Fruit fly (Drosophila melanogaster): ENCODE results near the gene CG13032.

DNA sequence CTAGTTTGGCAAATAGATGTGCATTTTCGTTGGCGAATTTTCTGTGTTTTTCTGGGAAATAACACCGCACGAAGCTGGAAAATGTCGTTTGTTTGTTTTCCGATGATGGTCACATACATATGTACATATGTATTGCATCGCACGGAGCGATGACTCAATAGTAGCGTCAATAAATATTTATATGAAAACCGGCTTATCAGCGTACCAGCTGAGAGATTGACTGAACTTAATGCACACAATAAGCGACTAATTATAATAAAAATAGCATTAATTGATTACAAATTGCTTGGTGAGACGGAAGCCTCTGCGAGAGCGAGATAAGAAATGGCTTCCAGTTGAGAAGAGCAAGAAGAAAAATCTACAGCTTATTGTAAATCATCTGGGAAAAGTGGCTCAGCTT lies 29.3 kb upstream of the CG13032 start:
- TF ChIP-seq CG11617 (GFP tag; optimal IDR thresholded peaks at IDR 0.05), result no peak
- TF ChIP-seq CG7045 (GFP tag; optimal IDR thresholded peaks at IDR 0.05), result no peak
- TF ChIP-seq tj (GFP tag; optimal IDR thresholded peaks at IDR 0.05), result no peak
